Worm (Caenorhabditis elegans): ENCODE results near the gene B0303.4.

Gene B0303.4

ce11 chrIII:8696680-8697079 is 7.0 kb downstream of the B0303.4 start:
- TF ChIP-seq cebp-1 (GFP tag; IDR thresholded peaks at IDR 0.05): no peak
- peak; percentile 39 for TF ChIP-seq cebp-1 (tag; optimal IDR thresholded peaks at IDR 0.05)
- no peak for TF ChIP-seq snpc-3.4 (tag; optimal IDR thresholded peaks at IDR 0.05)
- peak; percentile 3 for TF ChIP-seq attf-5 (GFP tag; optimal IDR thresholded peaks at IDR 0.05)
- no peak for TF ChIP-seq nfyb-1 (GFP tag; IDR thresholded peaks at IDR 0.05)
- TF ChIP-seq nhr-80 (tag; optimal IDR thresholded peaks at IDR 0.05): peak; percentile 22
- peak; percentile 87 for TF ChIP-seq hmg-1.2 (GFP tag; IDR thresholded peaks at IDR 0.05)
- peak; percentile 17 for TF ChIP-seq ZK185.1 (tag; optimal IDR thresholded peaks at IDR 0.05; ENCODE audit: poor library complexity, severe bottlenecking)
- no peak for TF ChIP-seq B0261.1 (tag; optimal IDR thresholded peaks at IDR 0.05)
- peak; percentile 21 to 81 for TF ChIP-seq let-607 (tag; optimal IDR thresholded peaks at IDR 0.05)

- TF ChIP-seq rec-8 (tag; optimal IDR thresholded peaks at IDR 0.05): no peak
- TF ChIP-seq tbx-9 (tag; optimal IDR thresholded peaks at IDR 0.05; ENCODE audit: borderline replicate concordance): no peak
- TF ChIP-seq ZK185.1 (tag; optimal IDR thresholded peaks at IDR 0.05; ENCODE audit: poor library complexity, severe bottlenecking): no peak
- TF ChIP-seq tlf-1 (GFP tag; optimal IDR thresholded peaks at IDR 0.05): no peak
- no peak for TF ChIP-seq F10E7.11 (tag; optimal IDR thresholded peaks at IDR 0.05)
- TF ChIP-seq ztf-6 (GFP tag; IDR thresholded peaks at IDR 0.05): no peak
- TF ChIP-seq hmg-20 (GFP tag; IDR thresholded peaks at IDR 0.05): no peak
- TF ChIP-seq lin-26 (GFP tag; IDR thresholded peaks at IDR 0.05): no peak
- TF ChIP-seq Y67H2A.10 (GFP tag; conservative IDR thresholded peaks at IDR 0.05): no peak
- no peak for TF ChIP-seq ama-1 (optimal IDR thresholded peaks at IDR 0.05)
- TF ChIP-seq ama-1 (GFP tag; optimal IDR thresholded peaks at IDR 0.05): no peak
- no peak for TF ChIP-seq nhr-27 (tag; optimal IDR thresholded peaks at IDR 0.05)
- no peak for TF ChIP-seq F23B12.7 (tag; optimal IDR thresholded peaks at IDR 0.05; ENCODE audit: insufficient read depth)
- TF ChIP-seq sea-2 (GFP tag; IDR thresholded peaks at IDR 0.05): no peak
- TF ChIP-seq cebp-1 (GFP tag; IDR thresholded peaks at IDR 0.05): no peak
- TF ChIP-seq cebp-1 (tag; optimal IDR thresholded peaks at IDR 0.05): no peak
- TF ChIP-seq hrde-1 (tag; optimal IDR thresholded peaks at IDR 0.05; ENCODE audit: borderline replicate concordance): no peak
- no peak for TF ChIP-seq let-607 (tag; optimal IDR thresholded peaks at IDR 0.05)
- no peak for TF ChIP-seq hsf-1 (GFP tag; IDR thresholded peaks at IDR 0.05)
Measured at ce11 chrIII:8697268-8697907, 7.7 kb downstream of the B0303.4 start.

ce11 chrIII:8700289-8700957 is 10.8 kb downstream of the B0303.4 start, which contains the start of the genes sdz-1 and vps-33.1:
Gene sdz-1, minus strand, starts transcription at chrIII:8700339.
Gene vps-33.1, plus strand, starts transcription at chrIII:8700927.
- TF ChIP-seq ceh-27 (GFP tag; optimal IDR thresholded peaks at IDR 0.05) (peak; percentile 57), mcd-1 (GFP tag; IDR thresholded peaks at IDR 0.05) (peak; percentile 60), attf-5 (GFP tag; optimal IDR thresholded peaks at IDR 0.05) (no peak), nhr-90 (tag; optimal IDR thresholded peaks at IDR 0.05) (no peak), bed-2 (GFP tag; IDR thresholded peaks at IDR 0.05) (no peak), zim-3 (tag; optimal IDR thresholded peaks at IDR 0.05) (no peak), B0336.3 (GFP tag; IDR thresholded peaks at IDR 0.05) (no peak), chd-7 (tag; optimal IDR thresholded peaks at IDR 0.05) (no peak), F37B4.10 (GFP tag; IDR thresholded peaks at IDR 0.05) (no peak), madf-6 (GFP tag; IDR thresholded peaks at IDR 0.05) (0 out of 2 replicates have a peak, but pooled peaks have one; percentile 9), efl-1 (GFP tag; optimal IDR thresholded peaks at IDR 0.05) (peak; percentile 41), dpl-1 (GFP tag; optimal IDR thresholded peaks at IDR 0.05) (peak; percentile 36), ZK185.1 (tag; optimal IDR thresholded peaks at IDR 0.05; ENCODE audit: poor library complexity, severe bottlenecking) (peak; percentile 31), hlh-12 (tag; optimal IDR thresholded peaks at IDR 0.05) (no peak), Y56A3A.18 (GFP tag; IDR thresholded peaks at IDR 0.05) (no peak), lin-54 (GFP tag; optimal IDR thresholded peaks at IDR 0.05) (peak; percentile 35), dox-1 (GFP tag; IDR thresholded peaks at IDR 0.05) (no peak)
